Fruit fly (Drosophila melanogaster): Measurements from ENCODE around the gene APC7.

DNA sequence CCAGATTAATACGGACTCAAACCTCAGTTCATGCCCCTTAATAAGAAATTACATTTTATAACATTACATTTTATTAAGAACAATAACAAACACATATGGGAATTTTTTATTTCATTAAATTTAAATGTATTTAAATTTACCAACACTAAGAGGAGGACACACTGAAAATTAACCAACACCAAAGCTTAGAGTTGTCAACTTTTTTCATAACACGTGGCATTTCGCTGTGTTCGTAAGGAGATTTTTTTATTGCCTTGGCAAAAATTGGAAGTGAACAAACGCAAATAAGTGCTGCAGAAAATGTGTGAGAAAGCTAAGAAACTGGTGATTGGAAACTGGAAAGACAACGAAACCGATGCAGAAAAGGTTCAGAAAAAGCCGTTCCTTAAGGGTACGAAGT, 36.8 kb downstream of the APC7 start, which contains the start of gene CG14443:
- TF ChIP-seq CG31224 (GFP tag; IDR thresholded peaks at IDR 0.05), result no peak
- no peak for TF ChIP-seq MESR4 (GFP tag; optimal IDR thresholded peaks at IDR 0.05)
- TF ChIP-seq Myb (GFP tag; optimal IDR thresholded peaks at IDR 0.05), result no peak
- no peak for TF ChIP-seq Usf (GFP tag; optimal IDR thresholded peaks at IDR 0.05)
- no peak for TF ChIP-seq CG4730 (GFP tag; IDR thresholded peaks at IDR 0.05)
- TF ChIP-seq NC2α (GFP tag; optimal IDR thresholded peaks at IDR 0.05), result no peak
- TF ChIP-seq nom (GFP tag; optimal IDR thresholded peaks at IDR 0.05), result no peak
- TF ChIP-seq phol (tag; optimal IDR thresholded peaks at IDR 0.05), result no peak

Data from whole organism, embryonic.